Fruit fly (Drosophila melanogaster): Measurements from ENCODE around the gene Oscillin.

DNA sequence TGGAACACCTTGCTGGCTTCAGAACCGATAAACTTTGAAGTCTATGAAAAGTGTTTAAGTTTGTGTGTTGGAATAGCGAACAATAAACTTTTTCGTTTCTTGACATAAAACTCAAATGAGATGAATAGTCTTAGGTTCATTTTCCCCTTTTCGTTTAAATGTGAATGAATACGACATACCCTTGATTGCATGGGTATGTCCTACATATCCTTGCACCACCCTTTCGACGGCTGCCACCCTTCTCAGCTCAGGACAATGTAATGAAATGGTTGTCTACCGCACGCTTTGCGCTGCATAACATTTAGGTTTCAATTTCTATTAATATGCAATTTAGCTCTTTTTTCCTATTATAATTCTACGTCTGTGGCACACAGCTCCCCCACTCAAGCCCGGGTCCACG lies 34.1 kb downstream of the Oscillin start, which contains the start of gene CG14011:
- TF ChIP-seq CG14655 (GFP tag; optimal IDR thresholded peaks at IDR 0.05) (no peak), Ets98B (GFP tag; IDR thresholded peaks at IDR 0.05) (no peak), EcR (GFP tag; optimal IDR thresholded peaks at IDR 0.05) (no peak), CG15710 (tag; optimal IDR thresholded peaks at IDR 0.05) (no peak), CG8301 (tag; optimal IDR thresholded peaks at IDR 0.05) (no peak), CG32121 (GFP tag; IDR thresholded peaks at IDR 0.05) (no peak), Pif1A (GFP tag; optimal IDR thresholded peaks at IDR 0.05) (no peak), CG9948 (tag; optimal IDR thresholded peaks at IDR 0.05) (no peak), D1 (tag; optimal IDR thresholded peaks at IDR 0.05) (no peak)

Data from whole organism, pupa.